Worm (Caenorhabditis elegans): ENCODE results near the gene Y43C5B.2.
"Not testable (repeated sequence)": the region's sequence is repeated elsewhere in the genome, so short reads cannot be mapped to it uniquely, and the experiment has no call there.

The Y43C5B.2 gene

ce11 chrIV:10322650-10323049 lies 29.5 kb downstream of the Y43C5B.2 start, which contains the start of gene R09E10.1:
Gene R09E10.1 (minus strand): TSS chrIV:10322750.
- not testable (repeated sequence) for TF ChIP-seq ama-1 (optimal IDR thresholded peaks at IDR 0.05); nfya-1 (tag; optimal IDR thresholded peaks at IDR 0.05; ENCODE audit: insufficient read depth); nhr-77 (tag; optimal IDR thresholded peaks at IDR 0.05)

ce11 chrIV:10318199-10318598 lies 33.9 kb downstream of the Y43C5B.2 start, which contains the start of gene R09E10.2:
Gene R09E10.2 (minus strand): TSS chrIV:10318299.
- TF ChIP-seq nfya-1 (tag; optimal IDR thresholded peaks at IDR 0.05; ENCODE audit: insufficient read depth) (no peak), aly-2 (tag; optimal IDR thresholded peaks at IDR 0.05) (no peak), ztf-4 (tag; optimal IDR thresholded peaks at IDR 0.05) (no peak), lin-15B (tag; optimal IDR thresholded peaks at IDR 0.05) (no peak), daf-12 (tag; optimal IDR thresholded peaks at IDR 0.05) (no peak), ceh-82 (tag; optimal IDR thresholded peaks at IDR 0.05) (no peak), ceh-28 (tag; optimal IDR thresholded peaks at IDR 0.05) (no peak), egl-27 (tag; optimal IDR thresholded peaks at IDR 0.05) (no peak), sea-2 (GFP tag; optimal IDR thresholded peaks at IDR 0.05) (no peak)

- no peak for TF ChIP-seq egl-27 (tag; optimal IDR thresholded peaks at IDR 0.05)
- no peak for TF ChIP-seq ZK546.5 (tag; optimal IDR thresholded peaks at IDR 0.05)
- no peak for TF ChIP-seq R02D3.7 (tag; optimal IDR thresholded peaks at IDR 0.05)
- TF ChIP-seq nhr-77 (tag; optimal IDR thresholded peaks at IDR 0.05) = no peak
- no peak for TF ChIP-seq pha-4 (tag; optimal IDR thresholded peaks at IDR 0.05)
- no peak for TF ChIP-seq ceh-9 (tag; optimal IDR thresholded peaks at IDR 0.05)
- no peak for TF ChIP-seq nhr-25 (tag; optimal IDR thresholded peaks at IDR 0.05)
- no peak for TF ChIP-seq ztf-4 (tag; optimal IDR thresholded peaks at IDR 0.05)
- no peak for TF ChIP-seq nhr-23 (tag; optimal IDR thresholded peaks at IDR 0.05)
- no peak for TF ChIP-seq hmg-11 (tag; optimal IDR thresholded peaks at IDR 0.05)
- no peak for TF ChIP-seq nhr-237 (tag; optimal IDR thresholded peaks at IDR 0.05)
- no peak for TF ChIP-seq nhr-43 (tag; optimal IDR thresholded peaks at IDR 0.05; ENCODE audit: poor library complexity, severe bottlenecking)
- TF ChIP-seq mdl-1 (tag; optimal IDR thresholded peaks at IDR 0.05) = no peak
These were observed 38.6 kb downstream of the Y43C5B.2 start, which contains the start of gene acs-18 for ce11 chrIV:10313565-10313964. Gene acs-18 (minus strand): TSS chrIV:10313665.

ce11 chrIV:10311115-10311514 lies 41.0 kb downstream of the Y43C5B.2 start:
- no peak for TF ChIP-seq jun-1 (tag; optimal IDR thresholded peaks at IDR 0.05)
- TF ChIP-seq daf-12 (tag; optimal IDR thresholded peaks at IDR 0.05) = no peak

ce11 chrIV:10310329-10310728 lies 41.8 kb downstream of the Y43C5B.2 start, which contains the start of gene R09E10.8:
Gene R09E10.8 (minus strand): TSS chrIV:10310429.
- TF ChIP-seq ceh-28 (tag; optimal IDR thresholded peaks at IDR 0.05) = no peak
- TF ChIP-seq fkh-2 (tag; optimal IDR thresholded peaks at IDR 0.05) = no peak
- no peak for TF ChIP-seq nhr-76 (tag; optimal IDR thresholded peaks at IDR 0.05)
- TF ChIP-seq jun-1 (tag; optimal IDR thresholded peaks at IDR 0.05) = no peak
- no peak for TF ChIP-seq ceh-9 (tag; optimal IDR thresholded peaks at IDR 0.05)
- no peak for TF ChIP-seq nhr-28 (tag; optimal IDR thresholded peaks at IDR 0.05)
- no peak for TF ChIP-seq nhr-12 (tag; optimal IDR thresholded peaks at IDR 0.05)
- TF ChIP-seq lin-39 (tag; optimal IDR thresholded peaks at IDR 0.05) = no peak
- TF ChIP-seq nhr-67 (tag; optimal IDR thresholded peaks at IDR 0.05) = no peak
- no peak for TF ChIP-seq nfya-1 (tag; optimal IDR thresholded peaks at IDR 0.05; ENCODE audit: insufficient read depth)
- TF ChIP-seq eor-1 (tag; optimal IDR thresholded peaks at IDR 0.05) = no peak
- TF ChIP-seq daf-12 (tag; optimal IDR thresholded peaks at IDR 0.05) = no peak
- TF ChIP-seq mdl-1 (tag; optimal IDR thresholded peaks at IDR 0.05) = no peak
- TF ChIP-seq nhr-43 (tag; optimal IDR thresholded peaks at IDR 0.05; ENCODE audit: poor library complexity, severe bottlenecking) = no peak
- no peak for TF ChIP-seq fkh-10 (GFP tag; optimal IDR thresholded peaks at IDR 0.05)

- TF ChIP-seq mdl-1 (tag; optimal IDR thresholded peaks at IDR 0.05) (no peak), skn-1 (tag; optimal IDR thresholded peaks at IDR 0.05) (no peak), lsy-12 (tag; optimal IDR thresholded peaks at IDR 0.05) (no peak), sea-2 (GFP tag; optimal IDR thresholded peaks at IDR 0.05) (no peak), egl-5 (tag; optimal IDR thresholded peaks at IDR 0.05) (no peak), elt-1 (tag; optimal IDR thresholded peaks at IDR 0.05) (no peak), elt-2 (tag; optimal IDR thresholded peaks at IDR 0.05) (no peak), lin-15B (tag; optimal IDR thresholded peaks at IDR 0.05) (no peak), nhr-237 (tag; optimal IDR thresholded peaks at IDR 0.05) (no peak), unc-62 (GFP tag; optimal IDR thresholded peaks at IDR 0.05) (no peak), nhr-28 (tag; optimal IDR thresholded peaks at IDR 0.05) (no peak), nhr-11 (tag; optimal IDR thresholded peaks at IDR 0.05) (no peak)
These were observed 47.8 kb downstream of the Y43C5B.2 start for ce11 chrIV:10304383-10304782.

Data from whole organism, L3 larva.